Worm (Caenorhabditis elegans) whole organism, L2 larva: ENCODE data around the gene H39E20.1.
"Not testable (repeated sequence)": the region's sequence is repeated elsewhere in the genome, so short reads cannot be mapped to it uniquely, and the experiment has no call there.

ENCODE experiments used
- C34F6.9 ChIP-seq: fragments of 150-350 bp; optimal IDR thresholded peaks from 2 replicates; lab custom pipeline; 2014; ENCODE audit warnings: missing biosample characterization, missing genetic modification characterization
- F13H6.1 ChIP-seq: sonication (generic microtip); optimal IDR thresholded peaks from 2 replicates; lab custom pipeline; 2016; ENCODE audit warnings: missing genetic modification characterization, missing compliant biosample characterization
- R02D3.7 ChIP-seq: fragments of 150-350 bp; optimal IDR thresholded peaks from 2 replicates; lab custom pipeline; 2014; ENCODE audit warnings: missing biosample characterization, missing genetic modification characterization
- ZK546.5 ChIP-seq: sonication (generic microtip); optimal IDR thresholded peaks from 2 replicates; lab custom pipeline; 2017; ENCODE audit warnings: missing biosample characterization, missing genetic modification characterization
- alr-1 ChIP-seq: fragments of 150-350 bp; optimal IDR thresholded peaks from 2 replicates; lab custom pipeline; 2014; ENCODE audit warnings: missing biosample characterization, missing genetic modification characterization
- blmp-1 ChIP-seq: sonication (generic microtip); optimal IDR thresholded peaks from 2 replicates; lab custom pipeline; 2017; ENCODE audit warnings: missing genetic modification characterization, mild to moderate bottlenecking, missing compliant biosample characterization, antibody characterized with exemption, moderate library complexity; ENCODE audit not compliant: insufficient read depth
- ceh-16 ChIP-seq: fragments of 150-350 bp; optimal IDR thresholded peaks from 2 replicates; lab custom pipeline; 2014; ENCODE audit warnings: missing biosample characterization, missing genetic modification characterization
- ceh-82 ChIP-seq: fragments of 150-350 bp; optimal IDR thresholded peaks from 2 replicates; lab custom pipeline; 2014; ENCODE audit warnings: missing biosample characterization, missing genetic modification characterization
- crh-2 ChIP-seq: sonication (generic microtip); optimal IDR thresholded peaks from 2 replicates; lab custom pipeline; 2017; ENCODE audit warnings: missing biosample characterization, missing genetic modification characterization
- dmd-4 ChIP-seq: sonication (generic microtip); optimal IDR thresholded peaks from 2 replicates; lab custom pipeline; 2017; ENCODE audit warnings: missing biosample characterization, missing genetic modification characterization
- elt-3 ChIP-seq: sonication (generic microtip); optimal IDR thresholded peaks from 2 replicates; lab custom pipeline; 2017; ENCODE audit warnings: missing biosample characterization, missing genetic modification characterization
- fos-1 ChIP-seq: fragments of 150-350 bp; optimal IDR thresholded peaks from 2 replicates; lab custom pipeline; 2014; ENCODE audit warnings: missing biosample characterization, missing genetic modification characterization
- lin-11 ChIP-seq: fragments of 150-350 bp; sonication (generic microtip); optimal IDR thresholded peaks from 2 replicates; lab custom pipeline; 2014; ENCODE audit warnings: missing biosample characterization, missing genetic modification characterization, inconsistent platforms, mixed read lengths
- lin-13 ChIP-seq: fragments of 150-350 bp; optimal IDR thresholded peaks from 2 replicates; lab custom pipeline; 2014; ENCODE audit warnings: missing biosample characterization, missing genetic modification reagents, missing genetic modification characterization
- lin-39 ChIP-seq: fragments of 150-350 bp; optimal IDR thresholded peaks from 2 replicates; lab custom pipeline; 2014; ENCODE audit warnings: missing biosample characterization, missing genetic modification reagents, missing genetic modification characterization
- lsy-2 ChIP-seq, 2 experiments: fragments of 150-350 bp in 1 of 2; sonication (generic microtip) in 1 of 2; optimal IDR thresholded peaks; 2 replicates each; lab custom pipeline; 2014 to 2017; ENCODE audit warnings: missing biosample characterization in 2 of 2, missing genetic modification characterization in 2 of 2
- mdl-1 ChIP-seq, 2 experiments: fragments of 150-350 bp in 1 of 2; sonication (generic microtip) in 1 of 2; optimal IDR thresholded peaks; 2 replicates each; lab custom pipeline; 2017; ENCODE audit warnings: missing biosample characterization in 2 of 2, missing genetic modification characterization in 2 of 2
- nhr-129 ChIP-seq: fragments of 150-350 bp; optimal IDR thresholded peaks from 2 replicates; lab custom pipeline; 2014; ENCODE audit warnings: missing biosample characterization, missing genetic modification characterization
- nhr-21 ChIP-seq: fragments of 150-350 bp; optimal IDR thresholded peaks from 2 replicates; lab custom pipeline; 2014; ENCODE audit warnings: missing biosample characterization, missing genetic modification characterization
- nhr-25 ChIP-seq: fragments of 150-350 bp; sonication (generic microtip); optimal IDR thresholded peaks from 3 replicates; lab custom pipeline; 2014; ENCODE audit warnings: missing biosample characterization, missing genetic modification characterization
- nhr-6 ChIP-seq: fragments of 150-350 bp; optimal IDR thresholded peaks from 2 replicates; lab custom pipeline; 2014; ENCODE audit warnings: missing biosample characterization, missing genetic modification characterization
- nhr-77 ChIP-seq: fragments of 150-350 bp; optimal IDR thresholded peaks from 2 replicates; lab custom pipeline; 2014; ENCODE audit warnings: missing biosample characterization, missing genetic modification characterization
- peb-1 ChIP-seq: fragments of 150-350 bp; optimal IDR thresholded peaks from 2 replicates; lab custom pipeline; 2014; ENCODE audit warnings: missing biosample characterization, missing genetic modification characterization
- sem-4 ChIP-seq: fragments of 150-350 bp; optimal IDR thresholded peaks from 2 replicates; lab custom pipeline; 2014; ENCODE audit warnings: missing biosample characterization, missing genetic modification reagents, missing genetic modification characterization
- skn-1 ChIP-seq: sonication (generic microtip); optimal IDR thresholded peaks from 2 replicates; lab custom pipeline; 2017; ENCODE audit warnings: missing biosample characterization, missing genetic modification characterization
- sma-3 ChIP-seq: sonication (generic microtip); optimal IDR thresholded peaks from 2 replicates; lab custom pipeline; 2016; ENCODE audit warnings: missing genetic modification reagents, missing genetic modification characterization, missing compliant biosample characterization
- unc-55 ChIP-seq: fragments of 150-350 bp; sonication (generic microtip); optimal IDR thresholded peaks from 3 replicates; lab custom pipeline; 2014; ENCODE audit warnings: missing biosample characterization, missing genetic modification reagents, missing genetic modification characterization
- zag-1 ChIP-seq: fragments of 150-350 bp; optimal IDR thresholded peaks from 2 replicates; lab custom pipeline; 2014; ENCODE audit warnings: missing biosample characterization, missing genetic modification characterization
- ztf-1 ChIP-seq: fragments of 200-800 bp; sonication (Bioruptor generic); conservative IDR thresholded peaks from 2 replicates; pipeline ENCODE4 v1.3.6; 2022; ENCODE audit warnings: missing genetic modification characterization, missing compliant biosample characterization
- ztf-11 ChIP-seq: sonication (generic microtip); optimal IDR thresholded peaks from 2 replicates; lab custom pipeline; 2017; ENCODE audit warnings: missing biosample characterization, missing genetic modification characterization
- ztf-4 ChIP-seq: fragments of 150-350 bp; optimal IDR thresholded peaks from 2 replicates; lab custom pipeline; 2014; ENCODE audit warnings: missing biosample characterization, missing genetic modification characterization

H39E20.1 gene

ce11 chrX:1443556-1444243, 46.3 kb upstream of the H39E20.1 start:
- TF ChIP-seq nhr-25 (tag; lab: Kevin White, UChicago) (peak; percentile 64), fos-1 (tag; lab: Kevin White, UChicago) (no peak), nhr-6 (tag; lab: Kevin White, UChicago) (no peak), ZK546.5 (tag; lab: Kevin White, UChicago) (no peak), lin-11 (no peak), C34F6.9 (tag; lab: Kevin White, UChicago) (peak; percentile 22), ztf-11 (tag; lab: Kevin White, UChicago) (no peak), sma-3 (peak; percentile 20), peb-1 (tag; lab: Kevin White, UChicago) (no peak), ztf-1 (GFP tag; lab: Robert Waterston, UW) (no peak), F13H6.1 (tag; lab: Kevin White, UChicago) (no peak), R02D3.7 (no peak), lin-13 (GFP tag; lab: Kevin White, UChicago) (peak; percentile 4), crh-2 (no peak), zag-1 (tag; lab: Kevin White, UChicago) (no peak), dmd-4 (tag; lab: Kevin White, UChicago) (no peak)

DNA sequence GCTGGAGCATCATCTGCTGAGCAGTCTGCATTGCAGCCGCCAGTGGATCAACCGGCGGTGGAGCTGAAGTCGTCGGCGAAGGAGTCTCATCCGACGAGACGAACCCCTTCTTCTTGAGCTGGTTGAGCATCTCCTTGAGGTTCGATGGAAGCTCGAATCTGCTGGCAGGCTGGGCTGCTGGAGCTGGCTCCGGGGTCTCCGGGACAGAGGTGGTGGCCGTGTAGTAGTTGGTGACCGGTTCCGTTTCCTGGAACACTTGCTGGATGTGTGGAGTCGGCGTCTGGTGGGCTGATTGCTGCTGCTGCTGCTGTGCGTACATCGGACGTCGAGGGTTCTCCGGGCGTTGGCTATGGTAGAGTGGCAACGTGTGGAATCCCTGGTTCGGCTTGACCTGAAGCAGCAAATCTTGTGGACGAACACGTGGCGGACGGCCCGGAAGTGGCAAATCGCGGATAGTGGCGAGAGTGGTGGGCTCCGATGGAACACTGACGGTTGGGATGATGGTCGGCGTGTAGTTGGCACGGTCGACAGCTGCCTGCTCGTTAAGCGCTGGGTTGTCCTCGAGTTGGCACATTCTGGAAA, 44.3 kb upstream of the H39E20.1 start:
- TF ChIP-seq nhr-6 (tag; lab: Kevin White, UChicago) (no peak), alr-1 (tag; lab: Kevin White, UChicago) (no peak), blmp-1 (tag; lab: Kevin White, UChicago) (no peak), sem-4 (tag; lab: Kevin White, UChicago) (no peak), nhr-77 (tag; lab: Kevin White, UChicago) (no peak), ceh-82 (tag; lab: Kevin White, UChicago) (no peak)
- TF ChIP-seq, all 48 proteins: peak for 0

DNA sequence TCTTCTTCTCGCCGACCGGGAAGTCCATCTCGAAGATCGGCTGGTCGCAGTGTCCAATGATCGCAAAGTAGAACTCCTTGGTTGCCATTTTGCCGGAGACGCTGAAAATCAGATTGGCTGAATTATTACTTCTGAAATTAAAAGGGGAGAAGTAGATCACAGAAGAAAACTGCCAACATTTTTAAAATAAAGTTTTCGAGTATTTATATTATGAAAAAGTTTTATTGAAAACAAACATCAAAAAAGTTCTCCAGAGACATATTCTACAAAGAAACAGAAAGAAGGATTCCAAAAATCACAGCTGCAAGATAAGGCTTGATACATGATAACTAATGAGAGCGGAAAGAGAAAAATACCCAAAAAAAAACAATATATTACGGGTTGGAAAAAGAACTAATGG, 42.7 kb upstream of the H39E20.1 start, which contains the start of gene sedl-1:
sedl-1 (minus strand) TSS at position 101 of the 400 bp plus-strand sequence.
- TF ChIP-seq nhr-77 (tag; lab: Kevin White, UChicago), result no peak

DNA sequence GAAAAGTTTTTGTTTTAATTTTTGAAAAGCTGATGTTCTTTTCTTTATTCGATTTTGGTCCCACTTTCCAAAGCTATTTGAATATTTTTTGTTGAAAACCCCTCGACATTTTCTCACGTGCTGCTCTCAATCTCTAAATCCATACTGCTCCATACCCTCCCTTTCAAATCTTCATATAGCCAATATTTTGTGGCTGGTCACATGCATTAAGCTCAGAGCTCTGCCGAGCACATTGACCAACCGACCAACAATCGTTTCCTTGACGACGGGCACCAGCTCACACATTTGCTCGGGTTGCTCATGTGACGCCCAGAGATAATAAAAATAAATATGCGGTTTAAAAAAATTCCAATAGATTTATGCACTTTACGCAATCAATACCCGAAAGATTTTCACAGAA, 41.5 kb upstream of the H39E20.1 start:
- TF ChIP-seq lsy-2 (tag; optimal IDR thresholded peaks at IDR 0.05; lab: Kevin White, UChicago), result peak; percentile 20 to 39
- TF ChIP-seq lin-39, result no peak
- TF ChIP-seq sma-3, result no peak
- peak; percentile 25 for TF ChIP-seq crh-2
- no peak for TF ChIP-seq ceh-16 (tag; lab: Kevin White, UChicago)
- TF ChIP-seq mdl-1 (tag; optimal IDR thresholded peaks at IDR 0.05; lab: Kevin White, UChicago), result peak in 1 of 2 experiments; percentile 34
- peak; percentile 36 for TF ChIP-seq lin-11
- TF ChIP-seq C34F6.9 (tag; lab: Kevin White, UChicago), result peak; percentile 13
- peak; percentile 3 for TF ChIP-seq nhr-21 (tag; lab: Kevin White, UChicago)

DNA sequence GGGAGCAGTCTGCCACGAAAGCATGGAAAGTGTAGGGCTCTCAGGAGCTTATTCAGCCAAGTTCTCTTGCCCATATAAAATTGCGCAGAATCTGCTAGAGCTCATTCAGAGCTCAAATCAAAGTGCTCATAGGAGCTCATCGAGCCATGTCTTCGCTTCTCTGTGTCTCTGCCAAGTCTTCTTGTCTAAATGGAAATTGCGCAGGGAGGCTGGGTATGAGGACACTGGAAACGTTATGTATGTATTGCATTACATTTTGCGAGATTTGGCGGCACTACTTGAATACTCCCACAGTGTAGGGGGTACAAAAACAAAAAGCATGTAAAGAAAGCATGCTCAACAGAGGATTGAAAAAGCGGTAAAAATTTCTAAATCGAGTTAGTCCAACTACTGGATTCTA, 39.7 kb upstream of the H39E20.1 start:
- peak in 1 of 2 experiments; percentile 10 for TF ChIP-seq lsy-2 (tag; optimal IDR thresholded peaks at IDR 0.05; lab: Kevin White, UChicago)
- no peak for TF ChIP-seq skn-1 (tag; lab: Kevin White, UChicago)
- TF ChIP-seq ztf-4 (tag; lab: Kevin White, UChicago), result no peak
- TF ChIP-seq nhr-129 (tag; lab: Kevin White, UChicago), result peak; percentile 47
- no peak for TF ChIP-seq lin-13 (GFP tag; lab: Kevin White, UChicago)
- TF ChIP-seq unc-55 (GFP tag; lab: Kevin White, UChicago), result peak; percentile 51
- TF ChIP-seq lin-11, result peak; percentile 5

- not testable (repeated sequence) for TF ChIP-seq skn-1 (tag; lab: Kevin White, UChicago); elt-3; lin-11
Measured at ce11 chrX:1430707-1431106, 33.3 kb upstream of the H39E20.1 start, which contains the start of gene F19G12.1. F19G12.1 (plus strand) TSS chrX:1431007.
